Fruit fly (Drosophila melanogaster) whole organism, embryonic: Measurements from ENCODE around the gene CG3009.

ENCODE experiments used
- CG10366 ChIP-seq: fragments of 200-800 bp; sonication (Bioruptor generic); IDR thresholded peaks from 2 replicates; pipeline ENCODE4 v1.3.6; 2022; ENCODE audit warnings: missing biosample characterization, missing genetic modification characterization
- CG10959 ChIP-seq: fragments of 200-800 bp; sonication (Bioruptor generic); IDR thresholded peaks from 2 replicates; pipeline ENCODE4 v1.3.6; 2022; ENCODE audit warnings: missing biosample characterization, missing genetic modification characterization
- CG11696 ChIP-seq: fragments of 200-800 bp; sonication (Bioruptor generic); IDR thresholded peaks from 2 replicates; pipeline ENCODE4 v1.3.6; 2022; ENCODE audit warnings: missing biosample characterization, missing genetic modification characterization
- CG11723 ChIP-seq: fragments of 200-800 bp; sonication (Bioruptor generic); optimal IDR thresholded peaks from 2 replicates; lab custom pipeline; 2017; ENCODE audit warnings: missing biosample characterization, mild to moderate bottlenecking, missing genetic modification characterization
- CG12219 ChIP-seq: fragments of 200-800 bp; sonication (Bioruptor generic); optimal IDR thresholded peaks from 3 replicates; lab custom pipeline; 2018; ENCODE audit warnings: missing biosample characterization, mild to moderate bottlenecking, missing genetic modification characterization
- CG18619 ChIP-seq: fragments of 200-800 bp; sonication (Bioruptor generic); optimal IDR thresholded peaks from 3 replicates; lab custom pipeline; 2017; ENCODE audit warnings: missing biosample characterization, mild to moderate bottlenecking, missing genetic modification characterization
- CG2129 ChIP-seq: fragments of 200-800 bp; sonication (Bioruptor generic); IDR thresholded peaks from 2 replicates; pipeline ENCODE4 v1.3.6; 2022; ENCODE audit warnings: missing biosample characterization, missing genetic modification characterization; ENCODE audit not compliant: partially characterized antibody
- CG2199 ChIP-seq: fragments of 200-800 bp; sonication (Bioruptor generic); IDR thresholded peaks from 3 replicates; pipeline ENCODE4 v1.3.6; 2022; ENCODE audit warnings: missing biosample characterization, missing genetic modification characterization
- CG34422 ChIP-seq: fragments of 200-800 bp; sonication (Bioruptor generic); IDR thresholded peaks from 3 replicates; pipeline ENCODE4 v1.3.6; 2022; ENCODE audit warnings: missing biosample characterization, missing genetic modification characterization
- CG4730 ChIP-seq: fragments of 200-800 bp; sonication (Bioruptor generic); IDR thresholded peaks from 2 replicates; pipeline ENCODE4 v1.3.6; 2022; ENCODE audit warnings: missing biosample characterization, missing genetic modification characterization
- CG6683 ChIP-seq: fragments of 200-800 bp; sonication (Bioruptor generic); optimal IDR thresholded peaks from 2 replicates; lab custom pipeline; 2017; ENCODE audit warnings: missing biosample characterization, mild to moderate bottlenecking, missing genetic modification characterization, missing genetic modification reagents
- CG7357 ChIP-seq: fragments of 200-800 bp; sonication (Bioruptor generic); IDR thresholded peaks from 3 replicates; pipeline ENCODE4 v1.3.6; 2022; ENCODE audit warnings: missing biosample characterization, missing genetic modification characterization
- CG7372 ChIP-seq: fragments of 200-800 bp; sonication (Bioruptor generic); IDR thresholded peaks from 2 replicates; pipeline ENCODE4 v1.3.6; 2022; ENCODE audit warnings: missing biosample characterization, missing genetic modification characterization
- CG7786 ChIP-seq: fragments of 200-800 bp; sonication (Bioruptor generic); optimal IDR thresholded peaks from 2 replicates; lab custom pipeline; 2016; ENCODE audit warnings: missing biosample characterization, missing genetic modification characterization
- CG8359 ChIP-seq: fragments of 200-800 bp; sonication (Bioruptor generic); optimal IDR thresholded peaks from 2 replicates; lab custom pipeline; 2017; ENCODE audit warnings: missing biosample characterization, mild to moderate bottlenecking, missing genetic modification characterization, borderline replicate concordance
- Dip3 ChIP-seq: fragments of 200-800 bp; sonication (Bioruptor generic); optimal IDR thresholded peaks from 3 replicates; lab custom pipeline; 2016; ENCODE audit warnings: missing biosample characterization, missing genetic modification characterization
- Elba2 ChIP-seq: fragments of 200-800 bp; sonication (Bioruptor generic); optimal IDR thresholded peaks from 3 replicates; lab custom pipeline; 2016; ENCODE audit warnings: missing biosample characterization, missing genetic modification characterization
- HLH4C ChIP-seq: fragments of 200-800 bp; sonication (Bioruptor generic); IDR thresholded peaks from 3 replicates; pipeline ENCODE4 v1.3.6; 2022; ENCODE audit warnings: missing biosample characterization, missing genetic modification characterization; ENCODE audit not compliant: partially characterized antibody
- HLH54F ChIP-seq: fragments of 200-800 bp; sonication (Bioruptor generic); optimal IDR thresholded peaks from 3 replicates; lab custom pipeline; 2016; ENCODE audit warnings: missing biosample characterization, missing genetic modification characterization
- HmgD ChIP-seq: fragments of 200-800 bp; sonication (Bioruptor generic); optimal IDR thresholded peaks from 3 replicates; lab custom pipeline; 2016; ENCODE audit warnings: missing biosample characterization, missing genetic modification characterization
- Hr39 ChIP-seq: fragments of >200 bp; optimal IDR thresholded peaks from 2 replicates; lab custom pipeline; 2017
- Jarid2 ChIP-seq: fragments of 200-800 bp; sonication (Bioruptor generic); optimal IDR thresholded peaks from 3 replicates; lab custom pipeline; 2017; ENCODE audit warnings: mild to moderate bottlenecking, missing biosample characterization, missing genetic modification reagents, missing genetic modification characterization
- Lpt ChIP-seq: fragments of >200 bp; optimal IDR thresholded peaks from 2 replicates; lab custom pipeline; 2018; ENCODE audit warnings: missing biosample characterization, missing genetic modification characterization
- MBD-R2 ChIP-seq: fragments of 200-800 bp; sonication (Bioruptor generic); IDR thresholded peaks from 2 replicates; pipeline ENCODE4 v1.3.6; 2022; ENCODE audit warnings: missing biosample characterization, missing genetic modification characterization
- Med ChIP-seq: fragments of 200-800 bp; sonication (Bioruptor generic); peaks from one replicate; lab custom pipeline; 2016; ENCODE audit warnings: missing biosample characterization, missing genetic modification characterization, mild to moderate bottlenecking, inconsistent platforms, moderate library complexity
- NFAT ChIP-seq: fragments of 200-800 bp; sonication (Bioruptor generic); IDR thresholded peaks from 2 replicates; pipeline ENCODE4 v1.3.6; 2022; ENCODE audit warnings: missing biosample characterization, missing genetic modification characterization
- Rfx ChIP-seq: fragments of 200-800 bp; sonication (Bioruptor generic); IDR thresholded peaks from 2 replicates; pipeline ENCODE4 v1.3.6; 2022; ENCODE audit warnings: missing biosample characterization, missing genetic modification characterization
- TFAM ChIP-seq: fragments of 200-800 bp; sonication (Bioruptor generic); optimal IDR thresholded peaks from 2 replicates; lab custom pipeline; 2017; ENCODE audit warnings: missing biosample characterization, missing genetic modification characterization, inconsistent platforms
- Tbp ChIP-seq: fragments of >200 bp; optimal IDR thresholded peaks from 2 replicates; lab custom pipeline; 2018; ENCODE audit warnings: missing biosample characterization, missing genetic modification characterization
- Xbp1 ChIP-seq: fragments of 200-800 bp; sonication (Bioruptor generic); optimal IDR thresholded peaks from 3 replicates; lab custom pipeline; 2016; ENCODE audit warnings: missing biosample characterization, mild to moderate bottlenecking, missing genetic modification characterization
- amos ChIP-seq: fragments of 200-800 bp; sonication (Bioruptor generic); IDR thresholded peaks from 2 replicates; pipeline ENCODE4 v1.3.6; 2022; ENCODE audit warnings: missing biosample characterization, missing genetic modification characterization; ENCODE audit not compliant: partially characterized antibody
- chm ChIP-seq: fragments of 200-800 bp; sonication (Bioruptor generic); IDR thresholded peaks from 2 replicates; pipeline ENCODE4 v1.3.6; 2022; ENCODE audit warnings: missing biosample characterization, missing genetic modification characterization
- croc ChIP-seq: fragments of 200-800 bp; sonication (Bioruptor generic); conservative IDR thresholded peaks from 3 replicates; pipeline ENCODE4 v1.3.6; 2022; ENCODE audit warnings: missing biosample characterization, missing genetic modification characterization
- ems ChIP-seq: fragments of 200-800 bp; sonication (Bioruptor generic); optimal IDR thresholded peaks from 3 replicates; lab custom pipeline; 2016; ENCODE audit warnings: missing biosample characterization, missing genetic modification characterization
- ewg ChIP-seq: fragments of 200-800 bp; sonication (Bioruptor generic); optimal IDR thresholded peaks from 3 replicates; lab custom pipeline; 2017; ENCODE audit warnings: mild to moderate bottlenecking, missing biosample characterization, missing genetic modification reagents, missing genetic modification characterization
- eyg ChIP-seq: fragments of 200-800 bp; sonication (Bioruptor generic); optimal IDR thresholded peaks from 3 replicates; lab custom pipeline; 2016; ENCODE audit warnings: missing biosample characterization, missing genetic modification characterization
- fru ChIP-seq: fragments of >200 bp; optimal IDR thresholded peaks from 2 replicates; lab custom pipeline; 2017
- fu2 ChIP-seq: fragments of 200-800 bp; sonication (Bioruptor generic); optimal IDR thresholded peaks from 2 replicates; lab custom pipeline; 2016; ENCODE audit warnings: missing biosample characterization, missing genetic modification characterization
- ind ChIP-seq: fragments of 200-800 bp; sonication (Bioruptor generic); optimal IDR thresholded peaks from 3 replicates; lab custom pipeline; 2016; ENCODE audit warnings: missing biosample characterization, missing genetic modification characterization
- inv ChIP-seq: fragments of 200-800 bp; sonication (Bioruptor generic); IDR thresholded peaks from 2 replicates; pipeline ENCODE4 v1.3.6; 2022; ENCODE audit warnings: missing biosample characterization, missing genetic modification characterization; ENCODE audit not compliant: partially characterized antibody
- jumu ChIP-seq: fragments of 200-800 bp; sonication (Bioruptor generic); optimal IDR thresholded peaks from 3 replicates; lab custom pipeline; 2016; ENCODE audit warnings: missing biosample characterization, missing genetic modification characterization
- nom ChIP-seq: fragments of 200-800 bp; sonication (Bioruptor generic); optimal IDR thresholded peaks from 2 replicates; lab custom pipeline; 2017; ENCODE audit warnings: missing biosample characterization, missing genetic modification characterization, mild to moderate bottlenecking, moderate library complexity, missing genetic modification reagents
- pho ChIP-seq: fragments of 200-800 bp; sonication (Bioruptor generic); optimal IDR thresholded peaks from 2 replicates; lab custom pipeline; 2016; ENCODE audit warnings: missing biosample characterization, missing genetic modification characterization
- salm ChIP-seq: fragments of 200-800 bp; sonication (Bioruptor generic); optimal IDR thresholded peaks from 2 replicates; lab custom pipeline; 2018; ENCODE audit warnings: missing biosample characterization, mild to moderate bottlenecking, missing genetic modification characterization
- sc ChIP-seq, 3 experiments: fragments of >200 bp in 2 of 3; fragments of 200-800 bp in 1 of 3; sonication (Bioruptor generic) in 1 of 3; optimal IDR thresholded peaks; 2 replicates in 2 of 3; 3 replicates in 1 of 3; lab custom pipeline; 2017; ENCODE audit warnings: mild to moderate bottlenecking in 1 of 3, missing biosample characterization in 1 of 3, missing genetic modification characterization in 1 of 3, missing genetic modification reagents in 1 of 3
- sd ChIP-seq: fragments of 200-800 bp; sonication (Bioruptor generic); optimal IDR thresholded peaks from 3 replicates; lab custom pipeline; 2018; ENCODE audit warnings: missing biosample characterization, mild to moderate bottlenecking, missing genetic modification characterization, moderate library complexity
- sr ChIP-seq: fragments of 200-800 bp; sonication (Bioruptor generic); IDR thresholded peaks from 3 replicates; pipeline ENCODE4 v1.3.6; 2022; ENCODE audit warnings: missing biosample characterization, missing genetic modification characterization
- tio ChIP-seq: fragments of 200-800 bp; sonication (Bioruptor generic); optimal IDR thresholded peaks from 2 replicates; lab custom pipeline; 2017; ENCODE audit warnings: missing biosample characterization, missing genetic modification characterization, inconsistent platforms
- usp ChIP-seq: fragments of >200 bp; optimal IDR thresholded peaks from 2 replicates; lab custom pipeline; 2017; ENCODE audit warnings: missing biosample characterization, missing genetic modification characterization
- vnd ChIP-seq: fragments of 200-800 bp; sonication (Bioruptor generic); IDR thresholded peaks from 3 replicates; pipeline ENCODE4 v1.3.6; 2022; ENCODE audit warnings: missing biosample characterization, missing genetic modification characterization; ENCODE audit not compliant: partially characterized antibody
- wek ChIP-seq: fragments of 200-800 bp; sonication (Bioruptor generic); optimal IDR thresholded peaks from 3 replicates; lab custom pipeline; 2018; ENCODE audit warnings: missing biosample characterization, mild to moderate bottlenecking, missing genetic modification characterization, moderate library complexity

Gene CG3009

dm6 chrX:4679813-4680381, 13.4 kb upstream of the CG3009 start (continued):
- peak; percentile 50 for TF ChIP-seq CG10366 (GFP tag; lab: Robert Waterston, UW)
- TF ChIP-seq fu2 (GFP tag; lab: Kevin White, UChicago): peak; percentile 46
- no peak for TF ChIP-seq inv
- no peak for TF ChIP-seq CG2129 (GFP tag; lab: Robert Waterston, UW)
- peak; percentile 65 for TF ChIP-seq Xbp1 (GFP tag; lab: Kevin White, UChicago)
- TF ChIP-seq CG7357 (GFP tag; lab: Robert Waterston, UW): peak; percentile 43; the same call in 2 of the 3 replicates
- no peak for TF ChIP-seq MBD-R2 (GFP tag; lab: Robert Waterston, UW)
- peak; percentile 33 for TF ChIP-seq salm (tag; lab: Kevin White, UChicago)
- TF ChIP-seq Med: peak; percentile 77
- 0 out of 2 replicates have a peak, but pooled peaks have one; percentile 19 for TF ChIP-seq CG4730 (GFP tag; lab: Robert Waterston, UW)
- TF ChIP-seq sd (tag; lab: Kevin White, UChicago): no peak
- no peak for TF ChIP-seq CG7372 (GFP tag; lab: Robert Waterston, UW)
- peak; percentile 50 for TF ChIP-seq ind (GFP tag; lab: Kevin White, UChicago)
- no peak for TF ChIP-seq CG6683 (GFP tag; lab: Kevin White, UChicago)
- TF ChIP-seq CG34422: peak; percentile 52; the same call in 2 of the 3 replicates
- no peak for TF ChIP-seq eyg (GFP tag; lab: Kevin White, UChicago)
- peak; percentile 67 for TF ChIP-seq tio (GFP tag; lab: Kevin White, UChicago)
- TF ChIP-seq Lpt (GFP tag; lab: Kevin White, UChicago): no peak
- peak; percentile 63 for TF ChIP-seq Rfx (GFP tag; lab: Robert Waterston, UW)
- TF ChIP-seq wek (GFP tag; lab: Kevin White, UChicago): peak; percentile 53
- no peak for TF ChIP-seq chm (GFP tag; lab: Robert Waterston, UW)
- peak; percentile 7 for TF ChIP-seq CG11723 (GFP tag; lab: Kevin White, UChicago)
- peak; percentile 64 for TF ChIP-seq Dip3 (GFP tag; lab: Kevin White, UChicago)
- TF ChIP-seq CG11696: no peak
- no peak for TF ChIP-seq HmgD (GFP tag; lab: Kevin White, UChicago)
- no peak for TF ChIP-seq usp (GFP tag; lab: Kevin White, UChicago)
- no peak for TF ChIP-seq TFAM (GFP tag; lab: Kevin White, UChicago)
- peak; percentile 3 for TF ChIP-seq ewg (GFP tag; lab: Kevin White, UChicago)
- no peak for TF ChIP-seq vnd (GFP tag; lab: Robert Waterston, UW)
- no peak for TF ChIP-seq Tbp (GFP tag; lab: Kevin White, UChicago)
- no peak for TF ChIP-seq Hr39
- TF ChIP-seq pho (GFP tag; lab: Kevin White, UChicago): peak; percentile 22
- no peak for TF ChIP-seq sr (GFP tag; lab: Robert Waterston, UW)
- peak; percentile 59 for TF ChIP-seq HLH54F (GFP tag; lab: Kevin White, UChicago)
- TF ChIP-seq NFAT: no peak
- peak; percentile 37 for TF ChIP-seq CG18619 (GFP tag; lab: Kevin White, UChicago)
- no peak for TF ChIP-seq sc (optimal IDR thresholded peaks at IDR 0.05; lab: Kevin White, UChicago)
- TF ChIP-seq sc (GFP tag; optimal IDR thresholded peaks at IDR 0.05; lab: Kevin White, UChicago): no peak
- TF ChIP-seq Jarid2 (GFP tag; lab: Kevin White, UChicago): no peak
- TF ChIP-seq CG2199 (GFP tag; lab: Robert Waterston, UW): no peak
- no peak for TF ChIP-seq CG8359
- no peak for TF ChIP-seq Elba2 (GFP tag; lab: Kevin White, UChicago)
- no peak for TF ChIP-seq CG10959
- TF ChIP-seq CG12219 (GFP tag; lab: Kevin White, UChicago): peak; percentile 47
- peak; percentile 40 for TF ChIP-seq jumu (GFP tag; lab: Kevin White, UChicago)
- TF ChIP-seq HLH4C: no peak
- no peak for TF ChIP-seq croc (GFP tag; lab: Robert Waterston, UW)
- TF ChIP-seq fru: no peak
- peak; percentile 35 for TF ChIP-seq CG7786
- TF ChIP-seq nom: no peak
- TF ChIP-seq amos (GFP tag; lab: Robert Waterston, UW): no peak
- TF ChIP-seq ems (GFP tag; lab: Kevin White, UChicago): peak; percentile 48
